Worm (Caenorhabditis elegans) whole organism, late embryonic: ENCODE measurements around the gene ZK856.18.

Source experiments
- K02D7.2 ChIP-seq: sonication (generic microtip); optimal IDR thresholded peaks from 2 replicates; lab custom pipeline; 2017; ENCODE audit warnings: mild to moderate bottlenecking, missing genetic modification characterization, missing compliant biosample characterization
- ahr-1 ChIP-seq: sonication (generic microtip); optimal IDR thresholded peaks from 2 replicates; lab custom pipeline; 2016; ENCODE audit warnings: missing genetic modification characterization, missing compliant biosample characterization
- ama-1 ChIP-seq: fragments of 150-350 bp; optimal IDR thresholded peaks from 2 replicates; lab custom pipeline; 2014
- fkh-10 ChIP-seq: fragments of 150-350 bp; optimal IDR thresholded peaks from 2 replicates; lab custom pipeline; 2014; ENCODE audit warnings: missing biosample characterization, missing genetic modification reagents, missing genetic modification characterization
- hlh-30 ChIP-seq: sonication (generic microtip); optimal IDR thresholded peaks from 2 replicates; lab custom pipeline; 2017; ENCODE audit warnings: antibody characterized with exemption, missing genetic modification characterization, missing compliant biosample characterization; ENCODE audit not compliant: insufficient read depth
- hlh-6 ChIP-seq: sonication (generic microtip); optimal IDR thresholded peaks from 2 replicates; lab custom pipeline; 2016; ENCODE audit warnings: missing genotype, missing genetic modification characterization, missing compliant biosample characterization
- hlh-8 ChIP-seq: sonication (generic microtip); optimal IDR thresholded peaks from 2 replicates; lab custom pipeline; 2016; ENCODE audit warnings: missing genotype, missing genetic modification characterization, missing compliant biosample characterization
- lin-11 ChIP-seq: fragments of 200-800 bp; sonication (Bioruptor generic); optimal IDR thresholded peaks from 2 replicates; lab custom pipeline; 2018; ENCODE audit warnings: mild to moderate bottlenecking, missing genetic modification characterization, missing compliant biosample characterization
- nhr-11 ChIP-seq: fragments of 150-350 bp; optimal IDR thresholded peaks from 2 replicates; lab custom pipeline; 2014; ENCODE audit warnings: missing biosample characterization, missing genetic modification characterization
- nhr-232 ChIP-seq: sonication (generic microtip); optimal IDR thresholded peaks from 2 replicates; lab custom pipeline; 2016; ENCODE audit warnings: missing genetic modification characterization, missing compliant biosample characterization
- pha-2 ChIP-seq: sonication (generic microtip); optimal IDR thresholded peaks from 2 replicates; lab custom pipeline; 2017; ENCODE audit warnings: mild to moderate bottlenecking, missing genetic modification characterization, missing compliant biosample characterization
- pros-1 ChIP-seq: fragments of 150-350 bp; optimal IDR thresholded peaks from 2 replicates; lab custom pipeline; 2014; ENCODE audit warnings: missing biosample characterization, missing genetic modification reagents, missing genetic modification characterization
- zip-5 ChIP-seq: sonication (generic microtip); optimal IDR thresholded peaks from 2 replicates; lab custom pipeline; 2016; ENCODE audit warnings: missing genetic modification characterization, missing compliant biosample characterization

- no peak for TF ChIP-seq K02D7.2 (tag; lab: Kevin White, UChicago)
- no peak for TF ChIP-seq fkh-10
- TF ChIP-seq hlh-6 (tag; lab: Kevin White, UChicago): no peak
- no peak for TF ChIP-seq lin-11 (tag; lab: Kevin White, UChicago)
- no peak for TF ChIP-seq zip-5 (tag; lab: Kevin White, UChicago)
- no peak for TF ChIP-seq nhr-11
- no peak for TF ChIP-seq hlh-30 (tag; lab: Kevin White, UChicago)
- TF ChIP-seq pros-1 (tag; lab: Kevin White, UChicago): no peak
- no peak for TF ChIP-seq nhr-232 (tag; lab: Kevin White, UChicago)
- no peak for TF ChIP-seq hlh-8
- TF ChIP-seq ahr-1: no peak
- no peak for TF ChIP-seq pha-2 (tag; lab: Kevin White, UChicago)
- TF ChIP-seq ama-1 (lab: Kevin White, UChicago): no peak
Observed at ce11 chrV:10168870-10169269, 16.9 kb downstream of the ZK856.18 start.
